Fruit fly (Drosophila melanogaster) whole organism, pupa: ENCODE results near the gene CG3323.

ENCODE experiments used
- CG17806 ChIP-seq: fragments of 200-800 bp; sonication (Bioruptor generic); optimal IDR thresholded peaks from 2 replicates; lab custom pipeline; 2018; ENCODE audit warnings: missing biosample characterization, mild to moderate bottlenecking, missing genetic modification characterization, moderate library complexity
- EcR ChIP-seq: fragments of 200-800 bp; sonication (Bioruptor generic); optimal IDR thresholded peaks from 3 replicates; lab custom pipeline; 2019; ENCODE audit warnings: missing biosample characterization, missing genetic modification characterization, mild to moderate bottlenecking, moderate library complexity, missing genetic modification reagents

dm6 chrX:5295766-5296165 lies 9.7 kb downstream of the CG3323 start, which contains the start of gene CG42749:
- TF ChIP-seq CG17806 (tag; lab: Kevin White, UChicago) (no peak), EcR (GFP tag; lab: Kevin White, UChicago) (no peak)
